Worm (Caenorhabditis elegans) whole organism, late embryonic: ENCODE measurements around the gene toe-1.

ENCODE experiments used
- C38D4.7 ChIP-seq: fragments of 200-800 bp; sonication (Bioruptor generic); optimal IDR thresholded peaks from 2 replicates; lab custom pipeline; 2018; ENCODE audit warnings: mild to moderate bottlenecking, missing genetic modification characterization, moderate library complexity, missing compliant biosample characterization
- F13H6.1 ChIP-seq: sonication (generic microtip); optimal IDR thresholded peaks from 2 replicates; lab custom pipeline; 2016; ENCODE audit warnings: missing genetic modification characterization, missing compliant biosample characterization
- K02D7.2 ChIP-seq: sonication (generic microtip); optimal IDR thresholded peaks from 2 replicates; lab custom pipeline; 2017; ENCODE audit warnings: mild to moderate bottlenecking, missing genetic modification characterization, missing compliant biosample characterization
- Y22D7AL.16 ChIP-seq: sonication (generic microtip); optimal IDR thresholded peaks from 2 replicates; lab custom pipeline; 2016; ENCODE audit warnings: missing genetic modification characterization, missing compliant biosample characterization
- ahr-1 ChIP-seq: sonication (generic microtip); optimal IDR thresholded peaks from 2 replicates; lab custom pipeline; 2016; ENCODE audit warnings: missing genetic modification characterization, missing compliant biosample characterization
- ceh-14 ChIP-seq: sonication (generic microtip); optimal IDR thresholded peaks from 2 replicates; lab custom pipeline; 2016; ENCODE audit warnings: missing genotype, missing genetic modification characterization, missing compliant biosample characterization
- ceh-18 ChIP-seq: sonication (generic microtip); optimal IDR thresholded peaks from 2 replicates; lab custom pipeline; 2016; ENCODE audit warnings: missing genetic modification characterization, missing compliant biosample characterization
- ceh-2 ChIP-seq: sonication (generic microtip); optimal IDR thresholded peaks from 2 replicates; lab custom pipeline; 2016; ENCODE audit warnings: missing genotype, missing genetic modification characterization, missing compliant biosample characterization
- ceh-22 ChIP-seq: sonication (generic microtip); optimal IDR thresholded peaks from 2 replicates; lab custom pipeline; 2017; ENCODE audit warnings: missing biosample characterization, missing genetic modification characterization
- ceh-24 ChIP-seq: sonication (generic microtip); optimal IDR thresholded peaks from 2 replicates; lab custom pipeline; 2016; ENCODE audit warnings: mild to moderate bottlenecking, missing genetic modification characterization, missing compliant biosample characterization
- ceh-30 ChIP-seq: fragments of 150-350 bp; optimal IDR thresholded peaks from 2 replicates; lab custom pipeline; 2014; ENCODE audit warnings: missing biosample characterization, missing genetic modification characterization
- ceh-31 ChIP-seq: sonication (generic microtip); optimal IDR thresholded peaks from 2 replicates; lab custom pipeline; 2016; ENCODE audit warnings: missing genetic modification characterization, missing compliant biosample characterization
- ceh-48 ChIP-seq: sonication (generic microtip); optimal IDR thresholded peaks from 2 replicates; lab custom pipeline; 2016; ENCODE audit warnings: missing genetic modification characterization, inconsistent platforms, missing compliant biosample characterization
- dmd-4 ChIP-seq: sonication (generic microtip); optimal IDR thresholded peaks from 2 replicates; lab custom pipeline; 2016; ENCODE audit warnings: borderline replicate concordance, missing genetic modification characterization, missing compliant biosample characterization
- elt-2 ChIP-seq: sonication (generic microtip); optimal IDR thresholded peaks from 2 replicates; lab custom pipeline; 2016; ENCODE audit warnings: missing genetic modification reagents, missing genetic modification characterization, missing compliant biosample characterization
- fkh-10 ChIP-seq: fragments of 150-350 bp; optimal IDR thresholded peaks from 2 replicates; lab custom pipeline; 2014; ENCODE audit warnings: missing biosample characterization, missing genetic modification reagents, missing genetic modification characterization
- hlh-13 ChIP-seq: fragments of 200-800 bp; sonication (Bioruptor generic); optimal IDR thresholded peaks from 2 replicates; lab custom pipeline; 2018; ENCODE audit warnings: mild to moderate bottlenecking, missing genetic modification characterization, missing compliant biosample characterization
- hlh-8 ChIP-seq: sonication (generic microtip); optimal IDR thresholded peaks from 2 replicates; lab custom pipeline; 2016; ENCODE audit warnings: missing genotype, missing genetic modification characterization, missing compliant biosample characterization
- lin-11 ChIP-seq: fragments of 200-800 bp; sonication (Bioruptor generic); optimal IDR thresholded peaks from 2 replicates; lab custom pipeline; 2018; ENCODE audit warnings: mild to moderate bottlenecking, missing genetic modification characterization, missing compliant biosample characterization
- madf-2 ChIP-seq: sonication (generic microtip); optimal IDR thresholded peaks from 2 replicates; lab custom pipeline; 2017; ENCODE audit warnings: missing genetic modification characterization, missing compliant biosample characterization
- nfya-1 ChIP-seq: sonication (generic microtip); optimal IDR thresholded peaks from 2 replicates; lab custom pipeline; 2017; ENCODE audit warnings: missing genetic modification characterization, mild to moderate bottlenecking, missing compliant biosample characterization, antibody characterized with exemption, moderate library complexity
- nhr-11 ChIP-seq: fragments of 150-350 bp; optimal IDR thresholded peaks from 2 replicates; lab custom pipeline; 2014; ENCODE audit warnings: missing biosample characterization, missing genetic modification characterization
- npax-4 ChIP-seq: sonication (generic microtip); optimal IDR thresholded peaks from 2 replicates; lab custom pipeline; 2016; ENCODE audit warnings: missing genetic modification characterization, missing compliant biosample characterization
- odd-2 ChIP-seq: sonication (generic microtip); optimal IDR thresholded peaks from 2 replicates; lab custom pipeline; 2017; ENCODE audit warnings: antibody characterized with exemption, mild to moderate bottlenecking, missing genetic modification characterization, missing compliant biosample characterization
- pag-3 ChIP-seq: sonication (generic microtip); optimal IDR thresholded peaks from 2 replicates; lab custom pipeline; 2016; ENCODE audit warnings: missing compliant biosample characterization, missing genetic modification characterization, borderline replicate concordance
- pax-1 ChIP-seq: fragments of 150-350 bp; optimal IDR thresholded peaks from 2 replicates; lab custom pipeline; 2014; ENCODE audit warnings: missing biosample characterization, missing genetic modification characterization
- pha-2 ChIP-seq: sonication (generic microtip); optimal IDR thresholded peaks from 2 replicates; lab custom pipeline; 2017; ENCODE audit warnings: mild to moderate bottlenecking, missing genetic modification characterization, missing compliant biosample characterization
- pha-4 ChIP-seq: fragments of 150-350 bp; optimal IDR thresholded peaks from 2 replicates; lab custom pipeline; 2018; ENCODE audit warnings: missing biosample characterization, missing genetic modification reagents, missing genetic modification characterization
- ref-2 ChIP-seq: sonication (generic microtip); optimal IDR thresholded peaks from 2 replicates; lab custom pipeline; 2016; ENCODE audit warnings: missing genetic modification characterization, missing compliant biosample characterization
- rnt-1 ChIP-seq: sonication (generic microtip); optimal IDR thresholded peaks from 2 replicates; lab custom pipeline; 2016; ENCODE audit warnings: missing genetic modification characterization, missing compliant biosample characterization
- syd-9 ChIP-seq: sonication (generic microtip); optimal IDR thresholded peaks from 2 replicates; lab custom pipeline; 2016; ENCODE audit warnings: mild to moderate bottlenecking, missing genetic modification characterization, moderate library complexity, missing compliant biosample characterization
- tbx-7 ChIP-seq: sonication (generic microtip); optimal IDR thresholded peaks from 2 replicates; lab custom pipeline; 2016; ENCODE audit warnings: missing genotype, missing genetic modification characterization, missing compliant biosample characterization
- unc-3 ChIP-seq, 2 experiments: fragments of 200-800 bp in 1 of 2; sonication (Bioruptor generic) in 1 of 2; sonication (generic microtip) in 1 of 2; conservative IDR thresholded peaks in 1 of 2; optimal IDR thresholded peaks in 1 of 2; 2 replicates each; pipeline versions ENCODE4 v1.3.6 to Lab custom; 2016 to 2022; ENCODE audit warnings: missing compliant biosample characterization in 2 of 2, missing genetic modification characterization in 2 of 2, missing genetic modification reagents in 1 of 2
- unc-42 ChIP-seq: sonication (generic microtip); optimal IDR thresholded peaks from 2 replicates; lab custom pipeline; 2016; ENCODE audit warnings: missing genotype, missing genetic modification characterization, missing compliant biosample characterization
- unc-55 ChIP-seq: sonication (generic microtip); optimal IDR thresholded peaks from 2 replicates; lab custom pipeline; 2017; ENCODE audit warnings: missing biosample characterization, missing genetic modification reagents, missing genetic modification characterization
- zip-5 ChIP-seq: sonication (generic microtip); optimal IDR thresholded peaks from 2 replicates; lab custom pipeline; 2016; ENCODE audit warnings: missing genetic modification characterization, missing compliant biosample characterization

toe-1 gene

DNA sequence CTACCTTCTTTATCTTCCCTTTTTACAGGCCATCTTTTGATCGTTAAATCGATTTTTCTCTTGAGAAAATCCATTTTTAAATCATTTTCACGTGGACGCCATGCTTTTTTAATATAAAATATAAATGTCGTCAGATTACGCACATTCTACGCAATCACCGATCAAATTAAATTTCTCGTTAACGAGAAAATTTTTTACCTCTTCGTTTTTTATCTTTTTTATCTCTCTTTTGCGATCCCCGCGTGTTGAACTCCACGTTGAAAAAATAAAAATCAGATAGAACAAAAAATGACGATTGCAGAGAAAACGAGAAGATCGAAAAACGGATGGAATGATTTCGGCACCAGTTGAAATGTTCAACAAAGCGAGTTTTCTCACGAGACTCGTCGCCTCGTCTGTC is 5.0 kb upstream of the toe-1 start, which contains the start of gene bpnt-1:
bpnt-1 (plus strand) TSS at position 301 of the 400 bp plus-strand sequence.
- TF ChIP-seq rnt-1 (tag; lab: Kevin White, UChicago) (no peak), lin-11 (tag; lab: Kevin White, UChicago) (no peak), dmd-4 (no peak), syd-9 (tag; lab: Kevin White, UChicago) (no peak), elt-2 (tag; lab: Kevin White, UChicago) (no peak), ceh-48 (tag; lab: Kevin White, UChicago) (no peak), hlh-8 (tag; lab: Kevin White, UChicago) (no peak), unc-42 (tag; lab: Kevin White, UChicago) (no peak), tbx-7 (tag; lab: Kevin White, UChicago) (no peak), ref-2 (tag; lab: Kevin White, UChicago) (no peak), ceh-22 (tag; lab: Kevin White, UChicago) (no peak), ceh-18 (tag; lab: Kevin White, UChicago) (no peak), ceh-24 (tag; lab: Kevin White, UChicago) (no peak), ceh-30 (tag; lab: Kevin White, UChicago) (no peak), unc-55 (GFP tag; lab: Kevin White, UChicago) (no peak), pax-1 (tag; lab: Kevin White, UChicago) (no peak)

DNA sequence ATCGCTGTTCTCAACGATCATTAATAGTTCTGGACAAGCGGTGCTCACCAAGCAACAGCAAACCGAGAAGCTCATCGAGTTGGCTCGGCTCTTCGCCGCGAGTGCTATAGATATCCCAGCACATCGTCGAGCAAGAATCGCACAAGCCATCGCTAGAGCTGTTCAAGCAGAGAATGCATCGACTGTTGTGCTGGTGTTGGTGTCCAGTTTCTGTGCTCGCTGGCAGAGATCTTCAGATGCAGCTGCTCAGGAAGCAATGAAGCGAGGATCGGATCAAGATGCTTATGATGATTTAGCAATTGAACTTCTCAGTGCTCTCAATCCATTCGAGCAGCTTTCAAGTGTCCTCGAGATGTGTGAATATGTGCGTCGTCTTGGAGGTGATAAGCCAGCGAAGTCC is 3.2 kb downstream of the toe-1 start:
- TF ChIP-seq unc-55 (GFP tag; lab: Kevin White, UChicago), result no peak
- TF ChIP-seq pag-3, result no peak
- no peak for TF ChIP-seq ceh-2 (tag; lab: Kevin White, UChicago)
- TF ChIP-seq pha-4 (tag; lab: Kevin White, UChicago), result no peak
- no peak for TF ChIP-seq unc-42 (tag; lab: Kevin White, UChicago)
- TF ChIP-seq Y22D7AL.16 (tag; lab: Kevin White, UChicago), result no peak
- no peak for TF ChIP-seq nhr-11 (tag; lab: Kevin White, UChicago)
- no peak for TF ChIP-seq F13H6.1
- no peak for TF ChIP-seq madf-2 (tag; lab: Kevin White, UChicago)
- no peak for TF ChIP-seq odd-2 (tag; lab: Kevin White, UChicago)
- no peak for TF ChIP-seq hlh-13 (GFP tag; lab: Kevin White, UChicago)
- no peak for TF ChIP-seq ceh-48 (tag; lab: Kevin White, UChicago)
- TF ChIP-seq elt-2 (tag; lab: Kevin White, UChicago), result no peak

DNA sequence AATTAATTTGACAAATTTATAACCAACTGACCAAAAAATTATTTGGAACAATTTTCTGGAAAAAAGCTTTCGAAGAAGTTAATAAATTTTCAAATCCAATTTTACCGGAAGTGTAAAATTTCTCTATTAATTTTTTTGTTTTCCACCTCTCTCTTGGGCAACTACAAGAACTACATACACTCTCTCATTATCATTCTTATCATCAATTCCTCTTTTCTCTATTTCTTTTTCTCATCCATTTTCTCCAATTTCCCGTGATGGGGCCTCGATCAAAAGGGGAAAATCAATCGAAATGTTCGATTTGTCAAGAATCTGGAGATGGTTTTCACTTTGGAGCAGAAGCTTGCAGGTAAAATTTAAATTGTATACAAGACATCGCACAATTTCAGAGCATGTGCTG is 8.2 kb downstream of the toe-1 start, which contains the start of gene nhr-109:
nhr-109 (plus strand) TSS at position 222 of the 400 bp plus-strand sequence.
- TF ChIP-seq pha-4 (tag; lab: Kevin White, UChicago) (no peak), ceh-14 (tag; lab: Kevin White, UChicago) (no peak), tbx-7 (tag; lab: Kevin White, UChicago) (no peak), pha-2 (no peak), unc-3 (GFP tag; conservative IDR thresholded peaks at IDR 0.05; lab: Robert Waterston, UW) (no peak), unc-3 (tag; optimal IDR thresholded peaks at IDR 0.05; lab: Kevin White, UChicago) (no peak), dmd-4 (no peak)
- TF ChIP-seq, all 69 proteins: peak for 0

DNA sequence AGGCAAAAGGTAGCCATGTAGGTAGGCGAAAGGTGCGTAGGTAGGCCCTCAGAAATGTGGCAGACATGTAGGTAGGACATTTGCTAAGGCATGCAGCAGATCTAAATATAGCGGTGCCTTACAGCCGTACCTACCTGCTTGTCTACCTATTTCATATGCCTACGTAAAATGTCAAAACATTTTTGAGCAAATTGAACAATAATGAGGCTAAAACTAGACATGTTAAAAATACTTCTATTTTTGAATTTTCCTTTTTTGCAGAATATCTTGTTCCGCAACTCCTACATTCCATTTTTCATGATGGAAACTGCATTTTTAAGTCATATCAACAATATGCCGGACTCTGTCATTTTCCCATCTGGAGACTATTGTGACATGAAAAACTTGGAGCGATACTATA is 9.3 kb downstream of the toe-1 start:
- TF ChIP-seq fkh-10 (GFP tag; lab: Kevin White, UChicago), result no peak
- no peak for TF ChIP-seq ahr-1 (tag; lab: Kevin White, UChicago)
- no peak for TF ChIP-seq K02D7.2
- no peak for TF ChIP-seq nfya-1 (tag; lab: Kevin White, UChicago)
- no peak for TF ChIP-seq ceh-18 (tag; lab: Kevin White, UChicago)
- no peak for TF ChIP-seq nhr-11 (tag; lab: Kevin White, UChicago)
- TF ChIP-seq ceh-31, result no peak
- TF ChIP-seq C38D4.7 (GFP tag; lab: Kevin White, UChicago), result no peak
- no peak for TF ChIP-seq npax-4
- no peak for TF ChIP-seq pag-3
- no peak for TF ChIP-seq zip-5 (tag; lab: Kevin White, UChicago)
